Worm (Caenorhabditis elegans) whole organism, L4 larva: ENCODE results near the gene kin-2.

Source experiments
- F10B5.3 ChIP-seq: sonication (generic microtip); optimal IDR thresholded peaks from 2 replicates; lab custom pipeline; 2016; ENCODE audit warnings: mild to moderate bottlenecking, missing genetic modification characterization, missing compliant biosample characterization
- F37D6.2 ChIP-seq: sonication (generic microtip); optimal IDR thresholded peaks from 2 replicates; lab custom pipeline; 2016; ENCODE audit warnings: mild to moderate bottlenecking, missing genetic modification characterization, missing compliant biosample characterization
- F44E2.7 ChIP-seq: fragments of 200-800 bp; sonication (Bioruptor generic); IDR thresholded peaks from 2 replicates; pipeline ENCODE4 v2.1.2; 2022; ENCODE audit warnings: missing genetic modification characterization, missing compliant biosample characterization
- F49E8.2 ChIP-seq: sonication (generic microtip); optimal IDR thresholded peaks from 2 replicates; lab custom pipeline; 2016; ENCODE audit warnings: missing compliant biosample characterization, mild to moderate bottlenecking, missing genetic modification characterization, borderline replicate concordance
- R02D3.7 ChIP-seq: fragments of 150-350 bp; sonication (generic microtip); optimal IDR thresholded peaks from 3 replicates; lab custom pipeline; 2014; ENCODE audit warnings: missing biosample characterization, missing genetic modification characterization
- T20F7.1 ChIP-seq: fragments of 200-800 bp; sonication (Bioruptor generic); optimal IDR thresholded peaks from 2 replicates; lab custom pipeline; 2018; ENCODE audit warnings: mild to moderate bottlenecking, missing genetic modification characterization, missing compliant biosample characterization
- Y105C5A.15 ChIP-seq: fragments of 200-800 bp; sonication (Bioruptor generic); IDR thresholded peaks from 2 replicates; pipeline ENCODE4 v1.3.6; 2022; ENCODE audit warnings: missing genetic modification characterization, missing compliant biosample characterization
- Y75B8A.6 ChIP-seq: fragments of 200-800 bp; sonication (Bioruptor generic); IDR thresholded peaks from 2 replicates; pipeline ENCODE4 v1.3.6; 2022; ENCODE audit warnings: missing genetic modification reagents, missing genetic modification characterization, missing compliant biosample characterization
- ZK337.2 ChIP-seq: fragments of 200-800 bp; sonication (Bioruptor generic); IDR thresholded peaks from 2 replicates; pipeline ENCODE4 v1.3.6; 2022; ENCODE audit warnings: missing genetic modification reagents, missing genetic modification characterization, missing compliant biosample characterization
- aly-2 ChIP-seq: sonication (generic microtip); optimal IDR thresholded peaks from 2 replicates; lab custom pipeline; 2018; ENCODE audit warnings: missing biosample characterization, missing genetic modification characterization
- attf-4 ChIP-seq: sonication (generic microtip); optimal IDR thresholded peaks from 3 replicates; lab custom pipeline; 2017; ENCODE audit warnings: missing biosample characterization, missing genetic modification characterization
- ceh-28 ChIP-seq: fragments of 150-350 bp; optimal IDR thresholded peaks from 2 replicates; lab custom pipeline; 2014; ENCODE audit warnings: missing biosample characterization, missing genetic modification reagents, missing genetic modification characterization
- ceh-32 ChIP-seq: sonication (generic microtip); optimal IDR thresholded peaks from 2 replicates; lab custom pipeline; 2016; ENCODE audit warnings: mild to moderate bottlenecking, missing genetic modification characterization, missing compliant biosample characterization; ENCODE audit not compliant: poor library complexity
- ceh-62 ChIP-seq: sonication (generic microtip); optimal IDR thresholded peaks from 2 replicates; lab custom pipeline; 2017; ENCODE audit warnings: missing biosample characterization, missing genetic modification characterization
- cey-2 ChIP-seq: sonication (generic microtip); optimal IDR thresholded peaks from 3 replicates; lab custom pipeline; 2017; ENCODE audit warnings: missing genetic modification characterization, mild to moderate bottlenecking, missing compliant biosample characterization, antibody characterized with exemption, borderline replicate concordance; ENCODE audit not compliant: insufficient read depth
- daf-12 ChIP-seq: fragments of 150-350 bp; optimal IDR thresholded peaks from 2 replicates; lab custom pipeline; 2014; ENCODE audit warnings: missing biosample characterization, missing genetic modification reagents, missing genetic modification characterization
- daf-19 ChIP-seq: fragments of 200-800 bp; sonication (Bioruptor generic); conservative IDR thresholded peaks from 2 replicates; pipeline ENCODE4 v1.3.6; 2022; ENCODE audit warnings: missing genetic modification characterization, missing compliant biosample characterization
- dmd-8 ChIP-seq: fragments of 200-800 bp; sonication (Bioruptor generic); IDR thresholded peaks from 2 replicates; pipeline ENCODE4 v1.3.6; 2022; ENCODE audit warnings: missing genetic modification characterization, missing compliant biosample characterization
- duxl-1 ChIP-seq: sonication (generic microtip); optimal IDR thresholded peaks from 2 replicates; lab custom pipeline; 2016; ENCODE audit warnings: mild to moderate bottlenecking, missing genetic modification characterization, moderate library complexity, missing compliant biosample characterization; ENCODE audit not compliant: poor library complexity
- egl-27 ChIP-seq: sonication (generic microtip); optimal IDR thresholded peaks from 3 replicates; lab custom pipeline; 2017; ENCODE audit warnings: missing biosample characterization, missing genetic modification reagents, missing genetic modification characterization
- egl-43 ChIP-seq: fragments of 200-800 bp; sonication (Bioruptor generic); IDR thresholded peaks from 2 replicates; pipeline ENCODE4 v1.3.6; 2022; ENCODE audit warnings: missing genetic modification reagents, missing genetic modification characterization, missing compliant biosample characterization
- hlh-30 ChIP-seq: sonication (generic microtip); optimal IDR thresholded peaks from 2 replicates; lab custom pipeline; 2017; ENCODE audit warnings: antibody characterized with exemption, mild to moderate bottlenecking, missing genetic modification characterization, missing compliant biosample characterization; ENCODE audit not compliant: insufficient read depth
- jun-1 ChIP-seq: fragments of 150-350 bp; optimal IDR thresholded peaks from 2 replicates; lab custom pipeline; 2014; ENCODE audit warnings: missing biosample characterization, missing genetic modification reagents, missing genetic modification characterization
- lin-1 ChIP-seq: fragments of 200-800 bp; sonication (Bioruptor generic); IDR thresholded peaks from 2 replicates; pipeline ENCODE4 v1.3.6; 2022; ENCODE audit warnings: missing genetic modification reagents, missing genetic modification characterization, missing compliant biosample characterization
- lin-39 ChIP-seq: fragments of 150-350 bp; optimal IDR thresholded peaks from 2 replicates; lab custom pipeline; 2014; ENCODE audit warnings: missing biosample characterization, missing genetic modification reagents, missing genetic modification characterization
- madf-5 ChIP-seq, 2 experiments: fragments of 200-800 bp; sonication (Bioruptor generic); IDR thresholded peaks; 2 replicates each; pipeline ENCODE4 v1.3.6; 2022; ENCODE audit warnings: missing compliant biosample characterization in 2 of 2, missing genetic modification characterization in 2 of 2
- mxl-2 ChIP-seq: fragments of 200-800 bp; sonication (Bioruptor generic); conservative IDR thresholded peaks from 2 replicates; pipeline ENCODE4 v1.3.6; 2022; ENCODE audit warnings: missing genetic modification reagents, missing genetic modification characterization, missing compliant biosample characterization
- nhr-237 ChIP-seq: sonication (generic microtip); optimal IDR thresholded peaks from 2 replicates; lab custom pipeline; 2017; ENCODE audit warnings: missing biosample characterization, missing genetic modification characterization
- nhr-28 ChIP-seq: fragments of 150-350 bp; optimal IDR thresholded peaks from 2 replicates; lab custom pipeline; 2014; ENCODE audit warnings: missing biosample characterization, missing genetic modification characterization
- nhr-41 ChIP-seq: fragments of 200-800 bp; sonication (Bioruptor generic); IDR thresholded peaks from 2 replicates; pipeline ENCODE4 v1.3.6; 2022; ENCODE audit warnings: missing genetic modification reagents, missing genetic modification characterization, missing compliant biosample characterization
- nhr-42 ChIP-seq: fragments of 200-800 bp; sonication (Bioruptor generic); IDR thresholded peaks from 2 replicates; pipeline ENCODE4 v1.3.6; 2022; ENCODE audit warnings: missing genetic modification characterization, missing compliant biosample characterization
- nhr-48 ChIP-seq: sonication (generic microtip); optimal IDR thresholded peaks from 2 replicates; lab custom pipeline; 2016; ENCODE audit warnings: mild to moderate bottlenecking, missing genetic modification characterization, missing compliant biosample characterization
- nhr-6 ChIP-seq: fragments of 150-350 bp; optimal IDR thresholded peaks from 2 replicates; lab custom pipeline; 2014; ENCODE audit warnings: missing biosample characterization, missing genetic modification characterization
- nhr-77 ChIP-seq: fragments of 150-350 bp; optimal IDR thresholded peaks from 2 replicates; lab custom pipeline; 2014; ENCODE audit warnings: missing biosample characterization, missing genetic modification characterization
- pqm-1 ChIP-seq: sonication (generic microtip); optimal IDR thresholded peaks from 2 replicates; lab custom pipeline; 2017; ENCODE audit warnings: missing biosample characterization, missing genetic modification characterization
- skn-1 ChIP-seq: fragments of 150-350 bp; optimal IDR thresholded peaks from 2 replicates; lab custom pipeline; 2014; ENCODE audit warnings: missing biosample characterization, missing genetic modification characterization
- tag-97 ChIP-seq: fragments of 200-800 bp; sonication (Bioruptor generic); IDR thresholded peaks from 2 replicates; pipeline ENCODE4 v1.3.6; 2022; ENCODE audit warnings: missing genetic modification characterization, missing compliant biosample characterization
- unc-130 ChIP-seq: sonication (generic microtip); optimal IDR thresholded peaks from 2 replicates; lab custom pipeline; 2016; ENCODE audit warnings: missing genetic modification reagents, missing genetic modification characterization, missing compliant biosample characterization
- vab-7 ChIP-seq: fragments of 200-800 bp; sonication (Bioruptor generic); IDR thresholded peaks from 2 replicates; pipeline ENCODE4 v1.3.6; 2022; ENCODE audit warnings: missing genetic modification reagents, missing genetic modification characterization, missing compliant biosample characterization
- zip-2 ChIP-seq: fragments of 150-350 bp; optimal IDR thresholded peaks from 2 replicates; lab custom pipeline; 2014; ENCODE audit warnings: missing biosample characterization, missing genetic modification characterization
- ztf-11 ChIP-seq: fragments of 150-350 bp; optimal IDR thresholded peaks from 2 replicates; lab custom pipeline; 2014; ENCODE audit warnings: missing biosample characterization, missing genetic modification characterization
- ztf-7 ChIP-seq: fragments of 150-350 bp; optimal IDR thresholded peaks from 2 replicates; lab custom pipeline; 2014; ENCODE audit warnings: missing biosample characterization, missing genetic modification characterization

Gene kin-2

ce11 chrX:6024977-6025376 is 47.3 kb upstream of the kin-2 start (continued):
- peak; percentile 38 for TF ChIP-seq nhr-28 (tag; lab: Kevin White, UChicago)
- TF ChIP-seq F10B5.3, result no peak
- no peak for TF ChIP-seq nhr-237 (tag; lab: Kevin White, UChicago)
- TF ChIP-seq lin-1 (GFP tag; lab: Robert Waterston, UW), result 0 out of 2 replicates have a peak, but pooled peaks have one; percentile 32
- no peak for TF ChIP-seq Y75B8A.6
- TF ChIP-seq mxl-2 (GFP tag; lab: Robert Waterston, UW), result no peak
- no peak for TF ChIP-seq ceh-62 (tag; lab: Kevin White, UChicago)
- no peak for TF ChIP-seq unc-130
- no peak for TF ChIP-seq ztf-11 (tag; lab: Kevin White, UChicago)
- peak; percentile 71 for TF ChIP-seq hlh-30 (tag; lab: Kevin White, UChicago)
- TF ChIP-seq vab-7, result no peak
- TF ChIP-seq pqm-1, result peak; percentile 30
- no peak for TF ChIP-seq attf-4
- no peak for TF ChIP-seq nhr-42
- TF ChIP-seq nhr-48 (tag; lab: Kevin White, UChicago), result peak; percentile 67
- no peak for TF ChIP-seq madf-5 (GFP tag; IDR thresholded peaks at IDR 0.05; lab: Robert Waterston, UW)
- TF ChIP-seq cey-2, result no peak
- no peak for TF ChIP-seq aly-2 (tag; lab: Kevin White, UChicago)
- no peak for TF ChIP-seq dmd-8 (GFP tag; lab: Robert Waterston, UW)
- no peak for TF ChIP-seq jun-1 (tag; lab: Kevin White, UChicago)
- no peak for TF ChIP-seq F44E2.7
- TF ChIP-seq skn-1, result no peak
- no peak for TF ChIP-seq daf-19 (GFP tag; lab: Robert Waterston, UW)
- no peak for TF ChIP-seq duxl-1 (tag; lab: Kevin White, UChicago)
- no peak for TF ChIP-seq tag-97 (GFP tag; lab: Robert Waterston, UW)
- TF ChIP-seq F37D6.2 (tag; lab: Kevin White, UChicago), result no peak

DNA sequence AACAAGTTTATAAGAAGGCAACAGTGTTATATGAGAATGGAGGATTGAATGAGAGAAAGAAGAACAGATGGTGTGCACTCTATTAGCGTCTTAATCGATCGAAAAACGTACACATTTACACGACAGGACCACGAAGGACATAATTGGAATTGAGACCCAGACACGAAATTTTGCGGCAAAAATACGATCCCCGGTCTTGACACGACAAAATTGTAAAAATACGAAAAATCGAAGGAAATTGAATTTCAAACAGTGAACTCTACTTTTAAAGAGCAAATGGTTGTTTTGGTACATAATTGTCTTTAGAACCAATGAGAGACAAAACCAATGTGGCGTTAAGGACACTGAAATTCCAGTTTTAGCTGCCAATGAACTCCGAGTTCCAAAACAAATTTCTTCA is 44.8 kb upstream of the kin-2 start, which contains the start of gene lelo-3:
Gene lelo-3, minus strand, starts transcription at position 101 of the 400 bp plus-strand sequence.
- TF ChIP-seq nhr-77 (no peak), hlh-30 (tag; lab: Kevin White, UChicago) (no peak), daf-12 (tag; lab: Kevin White, UChicago) (no peak), egl-27 (tag; lab: Kevin White, UChicago) (no peak), R02D3.7 (no peak), ceh-28 (no peak), F44E2.7 (no peak), egl-43 (GFP tag; lab: Robert Waterston, UW) (no peak), zip-2 (tag; lab: Kevin White, UChicago) (no peak), ZK337.2 (GFP tag; lab: Robert Waterston, UW) (no peak), T20F7.1 (GFP tag; lab: Kevin White, UChicago) (no peak), ceh-32 (no peak), ztf-7 (tag; lab: Kevin White, UChicago) (no peak), F49E8.2 (tag; lab: Kevin White, UChicago) (no peak), lin-39 (tag; lab: Kevin White, UChicago) (no peak), nhr-6 (tag; lab: Kevin White, UChicago) (no peak), nhr-41 (GFP tag; lab: Robert Waterston, UW) (no peak), aly-2 (tag; lab: Kevin White, UChicago) (no peak), Y105C5A.15 (GFP tag; lab: Robert Waterston, UW) (no peak)
